Worm (Caenorhabditis elegans) whole organism, L3 larva: ENCODE results near the gene npp-21.
A peak's percentile ranks its signal among the peaks of the same experiment; 100 is the strongest.

Experiments used
- ceh-28 ChIP-seq: fragments of 150-350 bp; optimal IDR thresholded peaks from 2 replicates; lab custom pipeline; 2014; ENCODE audit warnings: missing biosample characterization, missing genetic modification reagents, missing genetic modification characterization
- egl-27 ChIP-seq: sonication (generic microtip); optimal IDR thresholded peaks from 4 replicates; lab custom pipeline; 2017; ENCODE audit warnings: missing biosample characterization, missing genetic modification reagents, missing genetic modification characterization
- elt-2 ChIP-seq: sonication (generic microtip); optimal IDR thresholded peaks from 2 replicates; lab custom pipeline; 2016; ENCODE audit warnings: missing genetic modification reagents, mild to moderate bottlenecking, missing genetic modification characterization, missing compliant biosample characterization
- fkh-10 ChIP-seq: sonication (generic microtip); optimal IDR thresholded peaks from 2 replicates; lab custom pipeline; 2017; ENCODE audit warnings: missing biosample characterization, missing genetic modification reagents, missing genetic modification characterization
- fos-1 ChIP-seq: fragments of 150-350 bp; optimal IDR thresholded peaks from 2 replicates; lab custom pipeline; 2014; ENCODE audit warnings: missing biosample characterization, missing genetic modification characterization
- jun-1 ChIP-seq: fragments of 150-350 bp; optimal IDR thresholded peaks from 2 replicates; lab custom pipeline; 2014; ENCODE audit warnings: missing biosample characterization, missing genetic modification reagents, missing genetic modification characterization
- nhr-23 ChIP-seq: fragments of 150-350 bp; optimal IDR thresholded peaks from 2 replicates; lab custom pipeline; 2014; ENCODE audit warnings: missing biosample characterization, missing genetic modification reagents, missing genetic modification characterization
- nhr-28 ChIP-seq: fragments of 150-350 bp; optimal IDR thresholded peaks from 2 replicates; lab custom pipeline; 2014; ENCODE audit warnings: missing biosample characterization, missing genetic modification characterization
- pha-4 ChIP-seq: fragments of 150-350 bp; optimal IDR thresholded peaks from 2 replicates; lab custom pipeline; 2014; ENCODE audit warnings: missing biosample characterization, missing genetic modification reagents, missing genetic modification characterization
- sea-2 ChIP-seq: fragments of 150-350 bp; sonication (generic microtip); optimal IDR thresholded peaks from 4 replicates; lab custom pipeline; 2014; ENCODE audit warnings: missing biosample characterization, missing genetic modification reagents, missing genetic modification characterization
- snpc-4 ChIP-seq: fragments of 150-350 bp; optimal IDR thresholded peaks from 2 replicates; lab custom pipeline; 2014; ENCODE audit warnings: missing biosample characterization, missing genetic modification characterization
- zag-1 ChIP-seq: fragments of 150-350 bp; optimal IDR thresholded peaks from 2 replicates; lab custom pipeline; 2014; ENCODE audit warnings: missing biosample characterization, missing genetic modification characterization

- TF ChIP-seq elt-2 (tag; lab: Kevin White, UChicago) (peak; percentile 15), egl-27 (tag; lab: Kevin White, UChicago) (no peak), snpc-4 (tag; lab: Kevin White, UChicago) (no peak), sea-2 (no peak), fos-1 (no peak), nhr-28 (tag; lab: Kevin White, UChicago) (no peak), zag-1 (no peak), nhr-23 (tag; lab: Kevin White, UChicago) (peak; percentile 5), ceh-28 (tag; lab: Kevin White, UChicago) (peak; percentile 56), fkh-10 (GFP tag; lab: Kevin White, UChicago) (no peak), pha-4 (tag; lab: Kevin White, UChicago) (peak; percentile 47), jun-1 (no peak)
Measured at ce11 chrII:7615318-7615891, 15.9 kb downstream of the npp-21 start.
